Worm (Caenorhabditis elegans): ENCODE measurements around the gene oct-2.

DNA sequence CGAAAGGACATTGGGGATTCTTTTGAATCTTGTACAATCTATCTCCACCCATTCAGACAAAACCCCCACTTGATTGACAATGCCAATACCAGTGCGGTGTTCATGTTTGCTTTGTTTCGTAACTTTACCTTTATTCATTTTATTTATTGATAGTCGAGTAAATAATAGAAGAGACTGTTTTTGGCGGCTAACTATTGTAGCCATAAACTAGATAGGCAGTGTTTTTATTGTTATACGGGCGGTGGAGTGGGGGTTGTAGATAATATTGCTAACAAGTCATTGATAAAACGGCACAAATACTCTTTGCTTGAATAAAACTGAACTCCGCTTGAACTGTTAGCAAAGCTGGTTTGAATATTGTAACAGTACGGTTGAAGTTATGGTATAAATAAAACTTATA lies 18.7 kb downstream of the oct-2 start:
- TF ChIP-seq tbp1 (GFP tag; optimal IDR thresholded peaks at IDR 0.05) (no peak), T07F8.4 (tag; optimal IDR thresholded peaks at IDR 0.05) (no peak), snpc-4 (GFP tag; optimal IDR thresholded peaks at IDR 0.05) (no peak), snpc-4 (tag; optimal IDR thresholded peaks at IDR 0.05) (no peak), lsy-27 (tag; optimal IDR thresholded peaks at IDR 0.05; ENCODE audit: borderline replicate concordance, insufficient read depth) (no peak), nhr-120 (GFP tag; IDR thresholded peaks at IDR 0.05) (no peak), egl-44 (GFP tag; IDR thresholded peaks at IDR 0.05) (no peak), egrh-3 (GFP tag; IDR thresholded peaks at IDR 0.05) (no peak), Y95B8A.8 (GFP tag; IDR thresholded peaks at IDR 0.05) (no peak), rpc-1 (optimal IDR thresholded peaks at IDR 0.05) (no peak), rpc-1 (tag; optimal IDR thresholded peaks at IDR 0.05) (no peak), him-1 (tag; optimal IDR thresholded peaks at IDR 0.05) (no peak), nhr-90 (tag; optimal IDR thresholded peaks at IDR 0.05) (no peak), nhr-80 (tag; optimal IDR thresholded peaks at IDR 0.05) (no peak)
